Fruit fly (Drosophila melanogaster) whole organism, embryonic: Measurements from ENCODE around the gene CG6067.

Source experiments
- Ada2b ChIP-seq: fragments of 200-800 bp; sonication (Bioruptor generic); IDR thresholded peaks from 2 replicates; pipeline ENCODE4 v1.3.6; 2022; ENCODE audit warnings: missing biosample characterization, missing genetic modification characterization
- Asciz ChIP-seq: fragments of 200-800 bp; sonication (Bioruptor generic); optimal IDR thresholded peaks from 2 replicates; lab custom pipeline; 2017; ENCODE audit warnings: missing biosample characterization, mild to moderate bottlenecking, missing genetic modification characterization, missing genetic modification reagents
- CG12659 ChIP-seq: fragments of 200-800 bp; sonication (Bioruptor generic); optimal IDR thresholded peaks from 3 replicates; lab custom pipeline; 2017; ENCODE audit warnings: mild to moderate bottlenecking, missing biosample characterization, missing genetic modification reagents, missing genetic modification characterization
- CG13624 ChIP-seq: fragments of 200-800 bp; sonication (Bioruptor generic); optimal IDR thresholded peaks from 2 replicates; lab custom pipeline; 2016; ENCODE audit warnings: missing biosample characterization, missing genetic modification characterization
- CG16779 ChIP-seq: fragments of 200-800 bp; sonication (Bioruptor generic); IDR thresholded peaks from 2 replicates; pipeline ENCODE4 v1.3.6; 2022; ENCODE audit warnings: missing biosample characterization, missing genetic modification characterization
- CG17186 ChIP-seq: fragments of 200-800 bp; sonication (Bioruptor generic); optimal IDR thresholded peaks from 3 replicates; lab custom pipeline; 2017; ENCODE audit warnings: missing biosample characterization, missing genetic modification reagents, missing genetic modification characterization
- CG17359 ChIP-seq: fragments of 200-800 bp; sonication (Bioruptor generic); optimal IDR thresholded peaks from 3 replicates; lab custom pipeline; 2018; ENCODE audit warnings: missing biosample characterization, mild to moderate bottlenecking, missing genetic modification characterization, moderate library complexity
- CG2875 ChIP-seq: fragments of 200-800 bp; sonication (Bioruptor generic); optimal IDR thresholded peaks from 2 replicates; lab custom pipeline; 2017; ENCODE audit warnings: missing biosample characterization, mild to moderate bottlenecking, missing genetic modification characterization, missing genetic modification reagents
- CG30431 ChIP-seq: fragments of 200-800 bp; sonication (Bioruptor generic); optimal IDR thresholded peaks from 2 replicates; lab custom pipeline; 2017; ENCODE audit warnings: missing biosample characterization, missing genetic modification characterization
- CG3281 ChIP-seq: fragments of 200-800 bp; sonication (Bioruptor generic); optimal IDR thresholded peaks from 3 replicates; lab custom pipeline; 2017; ENCODE audit warnings: missing biosample characterization, mild to moderate bottlenecking, missing genetic modification characterization
- CG34376 ChIP-seq: fragments of 200-800 bp; sonication (Bioruptor generic); optimal IDR thresholded peaks from 2 replicates; lab custom pipeline; 2018; ENCODE audit warnings: missing biosample characterization, mild to moderate bottlenecking, missing genetic modification characterization
- CG34422 ChIP-seq: fragments of 200-800 bp; sonication (Bioruptor generic); IDR thresholded peaks from 3 replicates; pipeline ENCODE4 v1.3.6; 2022; ENCODE audit warnings: missing biosample characterization, missing genetic modification characterization
- CG4282 ChIP-seq: fragments of 200-800 bp; sonication (Bioruptor generic); optimal IDR thresholded peaks from 2 replicates; lab custom pipeline; 2016; ENCODE audit warnings: missing biosample characterization, missing genetic modification characterization
- CG4360 ChIP-seq: fragments of 200-800 bp; sonication (Bioruptor generic); IDR thresholded peaks from 2 replicates; pipeline ENCODE4 v1.3.6; 2022; ENCODE audit warnings: missing biosample characterization, missing genetic modification characterization
- CG4730 ChIP-seq: fragments of 200-800 bp; sonication (Bioruptor generic); IDR thresholded peaks from 2 replicates; pipeline ENCODE4 v1.3.6; 2022; ENCODE audit warnings: missing biosample characterization, missing genetic modification characterization
- CG6254 ChIP-seq: fragments of 200-800 bp; sonication (Bioruptor generic); optimal IDR thresholded peaks from 3 replicates; lab custom pipeline; 2017; ENCODE audit warnings: mild to moderate bottlenecking, missing biosample characterization, missing genetic modification reagents, missing genetic modification characterization
- CG7786 ChIP-seq: fragments of 200-800 bp; sonication (Bioruptor generic); optimal IDR thresholded peaks from 2 replicates; lab custom pipeline; 2016; ENCODE audit warnings: missing biosample characterization, missing genetic modification characterization
- CG7987 ChIP-seq: fragments of 200-800 bp; sonication (Bioruptor generic); optimal IDR thresholded peaks from 2 replicates; lab custom pipeline; 2018; ENCODE audit warnings: missing biosample characterization, mild to moderate bottlenecking, missing genetic modification characterization, moderate library complexity
- E2f1 ChIP-seq: fragments of 200-800 bp; sonication (Bioruptor generic); IDR thresholded peaks from 2 replicates; pipeline ENCODE4 v1.3.6; 2022; ENCODE audit warnings: missing biosample characterization, missing genetic modification characterization
- Elba2 ChIP-seq: fragments of 200-800 bp; sonication (Bioruptor generic); optimal IDR thresholded peaks from 3 replicates; lab custom pipeline; 2016; ENCODE audit warnings: missing biosample characterization, missing genetic modification characterization
- GATAe ChIP-seq: fragments of 200-800 bp; sonication (Bioruptor generic); conservative IDR thresholded peaks from 2 replicates; pipeline ENCODE4 v1.3.6; 2022; ENCODE audit warnings: missing biosample characterization, missing genetic modification characterization
- HLH54F ChIP-seq: fragments of 200-800 bp; sonication (Bioruptor generic); optimal IDR thresholded peaks from 3 replicates; lab custom pipeline; 2016; ENCODE audit warnings: missing biosample characterization, missing genetic modification characterization
- Kr ChIP-seq: fragments of 200-800 bp; sonication (Bioruptor generic); optimal IDR thresholded peaks from 2 replicates; lab custom pipeline; 2017; ENCODE audit warnings: missing biosample characterization, mild to moderate bottlenecking, missing genetic modification characterization
- Med ChIP-seq: fragments of 200-800 bp; sonication (Bioruptor generic); peaks from one replicate; lab custom pipeline; 2016; ENCODE audit warnings: missing biosample characterization, missing genetic modification characterization, mild to moderate bottlenecking, inconsistent platforms, moderate library complexity
- NK7.1 ChIP-seq: fragments of 200-800 bp; sonication (Bioruptor generic); optimal IDR thresholded peaks from 3 replicates; lab custom pipeline; 2016; ENCODE audit warnings: missing biosample characterization, missing genetic modification characterization
- Nf-YC ChIP-seq: fragments of 200-800 bp; optimal IDR thresholded peaks from 3 replicates; lab custom pipeline; 2019; ENCODE audit warnings: missing biosample characterization, mild to moderate bottlenecking, missing genetic modification characterization, moderate library complexity
- Ravus ChIP-seq: fragments of 200-800 bp; sonication (Bioruptor generic); IDR thresholded peaks from 2 replicates; pipeline ENCODE4 v1.3.6; 2022; ENCODE audit warnings: missing biosample characterization, missing genetic modification characterization
- Side ChIP-seq: fragments of 200-800 bp; sonication (Bioruptor generic); optimal IDR thresholded peaks from 2 replicates; lab custom pipeline; 2016; ENCODE audit warnings: missing biosample characterization, missing genetic modification characterization
- Vsx1 ChIP-seq: fragments of 200-800 bp; sonication (Bioruptor generic); optimal IDR thresholded peaks from 2 replicates; lab custom pipeline; 2017; ENCODE audit warnings: missing biosample characterization, mild to moderate bottlenecking, missing genetic modification characterization, missing genetic modification reagents
- abd-A ChIP-seq: fragments of 200-800 bp; sonication (Bioruptor generic); optimal IDR thresholded peaks from 3 replicates; lab custom pipeline; 2019; ENCODE audit warnings: missing biosample characterization, mild to moderate bottlenecking, missing genetic modification characterization, moderate library complexity
- ara ChIP-seq: fragments of 200-800 bp; sonication (Bioruptor generic); IDR thresholded peaks from 2 replicates; pipeline ENCODE4 v1.3.6; 2022; ENCODE audit warnings: missing biosample characterization, missing genetic modification characterization
- bab2 ChIP-seq: fragments of 200-800 bp; sonication (Bioruptor generic); optimal IDR thresholded peaks from 2 replicates; lab custom pipeline; 2016; ENCODE audit warnings: missing biosample characterization, missing genetic modification characterization
- br ChIP-seq: fragments of >200 bp; optimal IDR thresholded peaks from 2 replicates; lab custom pipeline; 2017
- cato ChIP-seq: fragments of 200-800 bp; sonication (Bioruptor generic); optimal IDR thresholded peaks from 2 replicates; lab custom pipeline; 2016; ENCODE audit warnings: missing biosample characterization, missing genetic modification characterization, borderline replicate concordance
- dati ChIP-seq: fragments of 200-800 bp; sonication (Bioruptor generic); IDR thresholded peaks from 2 replicates; pipeline ENCODE4 v1.3.6; 2022; ENCODE audit warnings: missing biosample characterization, missing genetic modification characterization
- dysf ChIP-seq: fragments of 200-800 bp; sonication (Bioruptor generic); IDR thresholded peaks from 3 replicates; pipeline ENCODE4 v1.3.6; 2022; ENCODE audit warnings: missing biosample characterization, missing genetic modification characterization
- exex ChIP-seq: fragments of 200-800 bp; sonication (Bioruptor generic); optimal IDR thresholded peaks from 4 replicates; lab custom pipeline; 2018; ENCODE audit warnings: missing biosample characterization, mild to moderate bottlenecking, missing genetic modification characterization, moderate library complexity
- fd102C ChIP-seq: fragments of 200-800 bp; sonication (Bioruptor generic); optimal IDR thresholded peaks from 2 replicates; lab custom pipeline; 2018; ENCODE audit warnings: missing biosample characterization, mild to moderate bottlenecking, missing genetic modification characterization, moderate library complexity
- gsb-n ChIP-seq: fragments of 200-800 bp; sonication (Bioruptor generic); optimal IDR thresholded peaks from 3 replicates; lab custom pipeline; 2018; ENCODE audit warnings: missing biosample characterization, mild to moderate bottlenecking, missing genetic modification characterization
- h ChIP-seq: fragments of >200 bp; optimal IDR thresholded peaks from 2 replicates; lab custom pipeline; 2017
- hth ChIP-seq: fragments of >200 bp; optimal IDR thresholded peaks from 2 replicates; lab custom pipeline; 2017; ENCODE audit warnings: inconsistent platforms
- lilli ChIP-seq: fragments of 200-800 bp; sonication (Bioruptor generic); optimal IDR thresholded peaks from 3 replicates; lab custom pipeline; 2016; ENCODE audit warnings: missing biosample characterization, missing genetic modification characterization
- nerfin-2 ChIP-seq: fragments of 200-800 bp; sonication (Bioruptor generic); IDR thresholded peaks from 2 replicates; pipeline ENCODE4 v1.3.6; 2022; ENCODE audit warnings: missing biosample characterization, missing genetic modification characterization; ENCODE audit not compliant: partially characterized antibody
- pb ChIP-seq: fragments of 200-800 bp; sonication (Bioruptor generic); optimal IDR thresholded peaks from 3 replicates; lab custom pipeline; 2016; ENCODE audit warnings: missing biosample characterization, missing genetic modification characterization
- pfk ChIP-seq: fragments of 200-800 bp; sonication (Bioruptor generic); optimal IDR thresholded peaks from 2 replicates; lab custom pipeline; 2018; ENCODE audit warnings: missing biosample characterization, mild to moderate bottlenecking, missing genetic modification characterization, moderate library complexity
- pzg ChIP-seq: fragments of 200-800 bp; sonication (Bioruptor generic); optimal IDR thresholded peaks from 3 replicates; lab custom pipeline; 2018; ENCODE audit warnings: missing biosample characterization, mild to moderate bottlenecking, missing genetic modification characterization, moderate library complexity
- sd ChIP-seq: fragments of 200-800 bp; sonication (Bioruptor generic); optimal IDR thresholded peaks from 3 replicates; lab custom pipeline; 2018; ENCODE audit warnings: missing biosample characterization, mild to moderate bottlenecking, missing genetic modification characterization, moderate library complexity
- sob ChIP-seq: fragments of 200-800 bp; sonication (Bioruptor generic); IDR thresholded peaks from 2 replicates; pipeline ENCODE4 v1.3.6; 2022; ENCODE audit warnings: missing biosample characterization, missing genetic modification characterization
- stwl ChIP-seq: fragments of 200-800 bp; sonication (Bioruptor generic); optimal IDR thresholded peaks from 3 replicates; lab custom pipeline; 2018; ENCODE audit warnings: missing biosample characterization, mild to moderate bottlenecking, missing genetic modification characterization, moderate library complexity
- trh ChIP-seq: fragments of 200-800 bp; sonication (Bioruptor generic); optimal IDR thresholded peaks from 2 replicates; lab custom pipeline; 2016; ENCODE audit warnings: missing biosample characterization, missing genetic modification characterization
- twi ChIP-seq: fragments of 200-800 bp; optimal IDR thresholded peaks from 2 replicates; lab custom pipeline; 2019; ENCODE audit warnings: missing biosample characterization, mild to moderate bottlenecking, missing genetic modification characterization, moderate library complexity

Gene CG6067

DNA sequence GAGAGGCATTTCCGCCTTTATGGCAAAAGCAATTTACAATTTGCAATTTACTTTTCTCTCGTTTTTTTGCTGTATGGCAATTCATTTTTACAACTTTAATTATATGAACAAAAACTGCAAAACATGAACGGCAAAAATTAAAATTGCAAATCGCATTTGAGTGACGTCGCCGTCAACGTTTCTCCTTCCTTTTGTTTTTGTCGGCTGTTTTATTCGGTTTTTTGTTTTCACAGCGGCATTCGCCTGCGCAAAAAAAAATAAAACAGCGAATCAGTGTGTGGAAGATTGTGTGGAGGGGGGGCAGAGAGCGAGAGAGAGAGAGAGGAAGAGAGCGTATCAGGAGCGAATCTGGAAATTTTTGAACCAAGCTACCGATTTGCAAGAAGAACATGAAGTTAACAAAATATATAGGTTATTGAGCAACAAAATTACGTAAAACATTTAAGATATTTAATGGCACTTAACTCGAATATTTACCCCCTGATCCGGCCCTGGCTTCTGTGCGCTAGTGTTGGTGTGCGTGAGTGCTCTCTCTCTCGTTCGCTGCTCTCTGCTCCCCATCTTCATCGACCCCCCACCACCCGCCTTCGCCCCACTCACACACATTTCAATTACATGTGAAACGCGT is 36.8 kb upstream of the CG6067 start (continued):
- TF ChIP-seq bab2 (GFP tag; lab: Kevin White, UChicago), result peak; percentile 99
- TF ChIP-seq dati (GFP tag; lab: Robert Waterston, UW), result peak; percentile 98
- peak; percentile 95 for TF ChIP-seq Vsx1
- peak; percentile 98 for TF ChIP-seq NK7.1 (GFP tag; lab: Kevin White, UChicago)
- no peak for TF ChIP-seq hth
- peak; percentile 99 for TF ChIP-seq CG34376 (GFP tag; lab: Kevin White, UChicago)
- TF ChIP-seq lilli (GFP tag; lab: Kevin White, UChicago), result peak; percentile 99
- TF ChIP-seq Kr (GFP tag; lab: Kevin White, UChicago), result peak; percentile 59
- TF ChIP-seq sob (GFP tag; lab: Robert Waterston, UW), result peak; percentile 100
- TF ChIP-seq CG2875 (GFP tag; lab: Kevin White, UChicago), result peak; percentile 98
- peak; percentile 86 for TF ChIP-seq CG4360 (GFP tag; lab: Robert Waterston, UW)
- peak; percentile 99 for TF ChIP-seq CG13624 (GFP tag; lab: Kevin White, UChicago)
- TF ChIP-seq pzg, result peak; percentile 45
- TF ChIP-seq Ravus (GFP tag; lab: Robert Waterston, UW), result peak; percentile 98
- peak; percentile 98 for TF ChIP-seq CG3281 (GFP tag; lab: Kevin White, UChicago)
- peak; percentile 90 for TF ChIP-seq Nf-YC (tag; lab: Kevin White, UChicago)
- peak; percentile 49 for TF ChIP-seq pfk (GFP tag; lab: Kevin White, UChicago)
- peak; percentile 79 for TF ChIP-seq Elba2 (GFP tag; lab: Kevin White, UChicago)
- TF ChIP-seq CG34422 (GFP tag; lab: Robert Waterston, UW), result peak; percentile 99
- peak; percentile 99 for TF ChIP-seq CG4730 (GFP tag; lab: Robert Waterston, UW)
- peak; percentile 91 for TF ChIP-seq CG17186
- TF ChIP-seq dysf, result peak; percentile 100
- peak; percentile 100 for TF ChIP-seq Ada2b (GFP tag; lab: Robert Waterston, UW)
- TF ChIP-seq twi (tag; lab: Kevin White, UChicago), result peak; percentile 95
- peak; percentile 95 for TF ChIP-seq CG7987 (GFP tag; lab: Kevin White, UChicago)
- peak; percentile 99 for TF ChIP-seq CG7786 (GFP tag; lab: Kevin White, UChicago)
- peak; percentile 99 for TF ChIP-seq Side (GFP tag; lab: Kevin White, UChicago)
- TF ChIP-seq CG16779 (GFP tag; lab: Robert Waterston, UW), result peak; percentile 99
- TF ChIP-seq fd102C (GFP tag; lab: Kevin White, UChicago), result peak; percentile 67
- TF ChIP-seq Med (GFP tag; lab: Kevin White, UChicago), result peak; percentile 100
- TF ChIP-seq ara, result peak; percentile 99
- peak; percentile 99 for TF ChIP-seq CG12659
- TF ChIP-seq exex (tag; lab: Kevin White, UChicago), result peak; percentile 93
- peak; percentile 99 for TF ChIP-seq CG17359 (tag; lab: Kevin White, UChicago)
- TF ChIP-seq br (lab: Kevin White, UChicago), result no peak
- peak; percentile 96 for TF ChIP-seq sd (tag; lab: Kevin White, UChicago)
- peak; percentile 97 for TF ChIP-seq gsb-n (tag; lab: Kevin White, UChicago)
- TF ChIP-seq CG30431 (GFP tag; lab: Kevin White, UChicago), result peak; percentile 99
- TF ChIP-seq pb, result peak; percentile 98
- TF ChIP-seq CG6254 (GFP tag; lab: Kevin White, UChicago), result peak; percentile 93
- TF ChIP-seq CG4282 (GFP tag; lab: Kevin White, UChicago), result peak; percentile 96
- peak; percentile 98 for TF ChIP-seq GATAe
- TF ChIP-seq cato (GFP tag; lab: Kevin White, UChicago), result peak; percentile 98
- TF ChIP-seq nerfin-2 (GFP tag; lab: Robert Waterston, UW), result peak; percentile 65
- TF ChIP-seq E2f1, result peak; percentile 99
- peak; percentile 97 for TF ChIP-seq trh (GFP tag; lab: Kevin White, UChicago)
- no peak for TF ChIP-seq h
- TF ChIP-seq stwl (tag; lab: Kevin White, UChicago), result peak; percentile 50
- TF ChIP-seq abd-A, result peak; percentile 93
- TF ChIP-seq HLH54F, result peak; percentile 99
- peak; percentile 98 for TF ChIP-seq Asciz (GFP tag; lab: Kevin White, UChicago)
